Worm (Caenorhabditis elegans) whole organism, L4/young adult: ENCODE results near the gene K06A4.7.

ENCODE experiments used
- dao-5 ChIP-seq: sonication (generic microtip); optimal IDR thresholded peaks from 2 replicates; lab custom pipeline; 2016; ENCODE audit warnings: missing genotype, missing genetic modification characterization, moderate library complexity, missing compliant biosample characterization
- him-1 ChIP-seq: sonication (generic microtip); optimal IDR thresholded peaks from 2 replicates; lab custom pipeline; 2016; ENCODE audit warnings: missing genotype, missing genetic modification reagents, missing genetic modification characterization, missing compliant biosample characterization

DNA sequence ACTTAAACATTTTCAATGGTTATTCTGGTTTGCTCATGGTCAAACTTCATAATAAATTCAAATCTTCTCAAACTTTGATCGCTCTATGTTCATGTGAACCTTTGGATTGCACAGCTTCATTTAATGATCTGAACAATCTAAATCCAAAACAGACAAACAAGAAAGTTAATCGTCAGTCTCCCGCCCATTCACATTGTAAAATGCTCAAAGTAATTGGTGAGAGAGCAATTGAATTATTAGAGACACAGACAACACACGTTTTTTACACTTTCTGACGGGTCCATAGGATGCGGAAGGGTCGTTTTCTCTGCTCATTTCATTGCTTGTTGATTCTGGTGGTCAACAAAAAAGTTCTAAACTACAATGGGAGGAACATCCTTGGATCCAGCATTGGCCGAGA, 5.5 kb upstream of the K06A4.7 start, which contains the start of gene gsnl-1:
- TF ChIP-seq him-1 (tag; lab: Kevin White, UChicago) (no peak), dao-5 (tag; lab: Kevin White, UChicago) (no peak)
